Worm (Caenorhabditis elegans): ENCODE data around the gene M199.2.

The M199.2 gene

ce11 chrIV:15108475-15108874 lies at the start of gene M199.2:
M199.2 (plus strand) TSS chrIV:15108775.
- TF ChIP-seq nhr-10 (tag; optimal IDR thresholded peaks at IDR 0.05) (no peak), ztf-1 (GFP tag; conservative IDR thresholded peaks at IDR 0.05) (no peak), nhr-23 (tag; optimal IDR thresholded peaks at IDR 0.05) (no peak), Y55F3AM.14 (GFP tag; optimal IDR thresholded peaks at IDR 0.05) (no peak), mdl-1 (tag; optimal IDR thresholded peaks at IDR 0.05) (no peak)

- TF ChIP-seq mab-5 (tag; optimal IDR thresholded peaks at IDR 0.05) (no peak), elt-1 (tag; optimal IDR thresholded peaks at IDR 0.05) (no peak), lsy-2 (tag; optimal IDR thresholded peaks at IDR 0.05) (no peak), ztf-4 (tag; optimal IDR thresholded peaks at IDR 0.05) (no peak), sem-4 (tag; optimal IDR thresholded peaks at IDR 0.05) (no peak), R02D3.7 (tag; optimal IDR thresholded peaks at IDR 0.05) (no peak), nhr-77 (tag; optimal IDR thresholded peaks at IDR 0.05) (no peak), alr-1 (tag; optimal IDR thresholded peaks at IDR 0.05) (no peak), lin-39 (tag; optimal IDR thresholded peaks at IDR 0.05) (no peak), nhr-129 (tag; optimal IDR thresholded peaks at IDR 0.05) (no peak), dmd-4 (tag; optimal IDR thresholded peaks at IDR 0.05) (no peak), unc-62 (GFP tag; optimal IDR thresholded peaks at IDR 0.05) (no peak), ztf-11 (tag; optimal IDR thresholded peaks at IDR 0.05) (no peak), unc-39 (tag; optimal IDR thresholded peaks at IDR 0.05) (no peak), fos-1 (tag; optimal IDR thresholded peaks at IDR 0.05) (no peak), nhr-23 (tag; optimal IDR thresholded peaks at IDR 0.05) (no peak), mbf-1 (tag; optimal IDR thresholded peaks at IDR 0.05) (no peak), aly-2 (tag; optimal IDR thresholded peaks at IDR 0.05) (no peak)
These were observed 44.8 kb upstream of the M199.2 start for ce11 chrIV:15063789-15064188.

ce11 chrIV:15065653-15066052 lies 42.9 kb upstream of the M199.2 start, which contains the start of gene Y41E3.18:
Y41E3.18 (minus strand) TSS chrIV:15065753.
- TF ChIP-seq unc-62 (GFP tag; optimal IDR thresholded peaks at IDR 0.05) (no peak), fos-1 (tag; optimal IDR thresholded peaks at IDR 0.05) (no peak), nhr-10 (tag; optimal IDR thresholded peaks at IDR 0.05) (no peak), elt-3 (tag; optimal IDR thresholded peaks at IDR 0.05) (no peak), nhr-25 (tag; optimal IDR thresholded peaks at IDR 0.05) (no peak), F13H6.1 (tag; optimal IDR thresholded peaks at IDR 0.05) (no peak), unc-55 (GFP tag; optimal IDR thresholded peaks at IDR 0.05) (no peak), snpc-4 (tag; optimal IDR thresholded peaks at IDR 0.05) (no peak), C34F6.9 (tag; optimal IDR thresholded peaks at IDR 0.05) (no peak), nhr-12 (tag; optimal IDR thresholded peaks at IDR 0.05) (no peak), R02D3.7 (tag; optimal IDR thresholded peaks at IDR 0.05) (no peak), Y55F3AM.14 (GFP tag; optimal IDR thresholded peaks at IDR 0.05) (no peak)

DNA sequence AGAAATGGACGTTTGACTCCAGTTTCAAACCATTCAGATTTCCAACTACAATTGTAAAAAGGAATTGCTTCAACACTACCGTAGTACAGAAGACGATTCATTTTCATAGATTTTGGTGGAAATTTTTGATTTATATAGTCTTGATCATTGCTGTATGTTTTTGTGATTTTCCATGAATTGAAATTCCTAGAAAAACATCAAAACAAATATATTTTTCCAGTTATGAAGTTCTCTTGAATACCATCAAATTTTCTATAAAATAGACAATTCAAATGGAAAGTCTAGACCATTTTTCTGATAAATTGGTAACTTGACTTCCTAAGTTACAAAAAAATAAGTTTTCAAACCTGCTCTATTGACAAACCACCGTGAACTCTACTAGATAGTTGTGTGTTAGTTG lies 39.8 kb upstream of the M199.2 start, which contains the start of gene srt-48:
Gene srt-48 (minus strand): TSS at position 101 of the 400 bp plus-strand sequence.
- TF ChIP-seq nhr-21 (tag; optimal IDR thresholded peaks at IDR 0.05): no peak
- TF ChIP-seq sma-9 (GFP tag; optimal IDR thresholded peaks at IDR 0.05): no peak
- no peak for TF ChIP-seq sma-9 (tag; optimal IDR thresholded peaks at IDR 0.05)
- TF ChIP-seq unc-62 (GFP tag; optimal IDR thresholded peaks at IDR 0.05): no peak
- TF ChIP-seq mdl-1 (tag; optimal IDR thresholded peaks at IDR 0.05): no peak
- TF ChIP-seq ceh-82 (tag; optimal IDR thresholded peaks at IDR 0.05): no peak
- no peak for TF ChIP-seq unc-39 (tag; optimal IDR thresholded peaks at IDR 0.05)
- TF ChIP-seq R02D3.7 (tag; optimal IDR thresholded peaks at IDR 0.05): no peak
- no peak for TF ChIP-seq elt-1 (tag; optimal IDR thresholded peaks at IDR 0.05)
- TF ChIP-seq C34F6.9 (tag; optimal IDR thresholded peaks at IDR 0.05): no peak
- no peak for TF ChIP-seq alr-1 (tag; optimal IDR thresholded peaks at IDR 0.05)
- TF ChIP-seq aly-2 (tag; optimal IDR thresholded peaks at IDR 0.05): no peak
- TF ChIP-seq nhr-12 (tag; optimal IDR thresholded peaks at IDR 0.05): no peak
- TF ChIP-seq nhr-237 (tag; optimal IDR thresholded peaks at IDR 0.05): no peak
- TF ChIP-seq ztf-11 (tag; optimal IDR thresholded peaks at IDR 0.05): no peak

DNA sequence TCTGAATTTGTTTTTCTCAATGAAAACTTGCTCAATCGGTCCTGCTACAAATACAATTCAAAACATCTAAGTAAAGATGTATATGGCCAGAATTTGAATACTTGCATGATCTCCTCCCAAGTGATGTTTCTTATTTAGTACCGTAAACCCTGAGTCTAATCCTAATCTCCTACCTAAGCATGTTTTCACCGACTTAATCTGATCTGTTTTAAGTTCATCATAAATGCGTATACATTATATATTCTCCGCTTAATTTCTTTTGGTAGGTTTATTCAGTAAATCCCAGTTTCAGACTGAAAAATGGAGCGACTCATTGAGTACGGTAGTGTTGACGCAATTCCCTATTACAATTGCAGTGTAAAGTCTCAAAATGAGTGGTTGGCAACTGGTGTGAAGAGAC lies 34.2 kb upstream of the M199.2 start, which contains the start of gene srt-50:
Gene srt-50 (plus strand): TSS at position 301 of the 400 bp plus-strand sequence.
- no peak for TF ChIP-seq F13H6.1 (tag; optimal IDR thresholded peaks at IDR 0.05)
- no peak for TF ChIP-seq sma-9 (GFP tag; optimal IDR thresholded peaks at IDR 0.05)
- no peak for TF ChIP-seq sma-9 (tag; optimal IDR thresholded peaks at IDR 0.05)
- no peak for TF ChIP-seq lsy-2 (tag; optimal IDR thresholded peaks at IDR 0.05)
- no peak for TF ChIP-seq lin-39 (tag; optimal IDR thresholded peaks at IDR 0.05)
- TF ChIP-seq sma-3 (GFP tag; optimal IDR thresholded peaks at IDR 0.05): no peak
- no peak for TF ChIP-seq unc-39 (tag; optimal IDR thresholded peaks at IDR 0.05)
- TF ChIP-seq nhr-12 (tag; optimal IDR thresholded peaks at IDR 0.05): no peak
- TF ChIP-seq crh-2 (tag; optimal IDR thresholded peaks at IDR 0.05): no peak
- no peak for TF ChIP-seq ztf-4 (tag; optimal IDR thresholded peaks at IDR 0.05)
- no peak for TF ChIP-seq mbf-1 (tag; optimal IDR thresholded peaks at IDR 0.05)
- no peak for TF ChIP-seq elt-1 (tag; optimal IDR thresholded peaks at IDR 0.05)
- TF ChIP-seq blmp-1 (tag; optimal IDR thresholded peaks at IDR 0.05; ENCODE audit: insufficient read depth): no peak
- no peak for TF ChIP-seq gmeb-1 (tag; optimal IDR thresholded peaks at IDR 0.05)
